Fruit fly (Drosophila melanogaster): Measurements from ENCODE around the gene Tmc.

- TF ChIP-seq pan (optimal IDR thresholded peaks at IDR 0.05) (no peak), br (GFP tag; optimal IDR thresholded peaks at IDR 0.05) (no peak), Dif (GFP tag; optimal IDR thresholded peaks at IDR 0.05; ENCODE audit: partially characterized antibody) (no peak), Abd-B (GFP tag; optimal IDR thresholded peaks at IDR 0.05) (no peak), lola (GFP tag; optimal IDR thresholded peaks at IDR 0.05) (no peak), foxo (GFP tag; optimal IDR thresholded peaks at IDR 0.05) (no peak), Sp1 (GFP tag; optimal IDR thresholded peaks at IDR 0.05) (no peak), woc (GFP tag; optimal IDR thresholded peaks at IDR 0.05) (no peak), CG9705 (GFP tag; optimal IDR thresholded peaks at IDR 0.05) (no peak), Hr83 (GFP tag; optimal IDR thresholded peaks at IDR 0.05; ENCODE audit: poor library complexity, severe bottlenecking) (no peak)
Observed at dm6 chr3L:9638971-9639370, 41.4 kb downstream of the Tmc start, which contains the start of gene CG18179.
